Worm (Caenorhabditis elegans) whole organism, L4 larva: Measurements from ENCODE around the gene zig-2.
"Not testable (repeated sequence)": the region's sequence is repeated elsewhere in the genome, so short reads cannot be mapped to it uniquely, and the experiment has no call there.

Experiments
- D1046.2 ChIP-seq: fragments of 200-800 bp; sonication (Bioruptor generic); IDR thresholded peaks from 2 replicates; pipeline ENCODE4 v1.3.6; 2022; ENCODE audit warnings: missing genetic modification characterization, missing compliant biosample characterization
- F26F4.8 ChIP-seq: fragments of 200-800 bp; sonication (Bioruptor generic); conservative IDR thresholded peaks from 2 replicates; pipeline ENCODE4 v1.3.6; 2022; ENCODE audit warnings: missing genetic modification characterization, missing compliant biosample characterization
- T20F7.1 ChIP-seq: fragments of 200-800 bp; sonication (Bioruptor generic); optimal IDR thresholded peaks from 2 replicates; lab custom pipeline; 2018; ENCODE audit warnings: mild to moderate bottlenecking, missing genetic modification characterization, missing compliant biosample characterization
- Y105C5A.15 ChIP-seq: fragments of 200-800 bp; sonication (Bioruptor generic); IDR thresholded peaks from 2 replicates; pipeline ENCODE4 v1.3.6; 2022; ENCODE audit warnings: missing genetic modification characterization, missing compliant biosample characterization
- Y5F2A.4 ChIP-seq: fragments of 200-800 bp; sonication (Bioruptor generic); optimal IDR thresholded peaks from 2 replicates; lab custom pipeline; 2018; ENCODE audit warnings: mild to moderate bottlenecking, missing genetic modification characterization, missing compliant biosample characterization
- Y75B8A.6 ChIP-seq: fragments of 200-800 bp; sonication (Bioruptor generic); IDR thresholded peaks from 2 replicates; pipeline ENCODE4 v1.3.6; 2022; ENCODE audit warnings: missing genetic modification reagents, missing genetic modification characterization, missing compliant biosample characterization
- ZK337.2 ChIP-seq: fragments of 200-800 bp; sonication (Bioruptor generic); IDR thresholded peaks from 2 replicates; pipeline ENCODE4 v1.3.6; 2022; ENCODE audit warnings: missing genetic modification reagents, missing genetic modification characterization, missing compliant biosample characterization
- aly-2 ChIP-seq: sonication (generic microtip); optimal IDR thresholded peaks from 2 replicates; lab custom pipeline; 2018; ENCODE audit warnings: missing biosample characterization, missing genetic modification characterization
- arid-1 ChIP-seq: fragments of 200-800 bp; sonication (Bioruptor generic); conservative IDR thresholded peaks from 2 replicates; pipeline ENCODE4 v1.3.6; 2022; ENCODE audit warnings: missing genetic modification reagents, missing genetic modification characterization, missing compliant biosample characterization
- attf-4 ChIP-seq: sonication (generic microtip); optimal IDR thresholded peaks from 3 replicates; lab custom pipeline; 2017; ENCODE audit warnings: missing biosample characterization, missing genetic modification characterization
- ceh-32 ChIP-seq: sonication (generic microtip); optimal IDR thresholded peaks from 2 replicates; lab custom pipeline; 2016; ENCODE audit warnings: mild to moderate bottlenecking, missing genetic modification characterization, missing compliant biosample characterization; ENCODE audit not compliant: poor library complexity
- ceh-44 ChIP-seq: fragments of 200-800 bp; sonication (Bioruptor generic); IDR thresholded peaks from 2 replicates; pipeline ENCODE4 v1.3.6; 2022; ENCODE audit warnings: missing genetic modification reagents, missing genetic modification characterization, missing compliant biosample characterization
- ceh-62 ChIP-seq: sonication (generic microtip); optimal IDR thresholded peaks from 2 replicates; lab custom pipeline; 2017; ENCODE audit warnings: missing biosample characterization, missing genetic modification characterization
- daf-19 ChIP-seq: fragments of 200-800 bp; sonication (Bioruptor generic); conservative IDR thresholded peaks from 2 replicates; pipeline ENCODE4 v1.3.6; 2022; ENCODE audit warnings: missing genetic modification characterization, missing compliant biosample characterization
- dmd-8 ChIP-seq: fragments of 200-800 bp; sonication (Bioruptor generic); IDR thresholded peaks from 2 replicates; pipeline ENCODE4 v1.3.6; 2022; ENCODE audit warnings: missing genetic modification characterization, missing compliant biosample characterization
- dmd-9 ChIP-seq: fragments of 200-800 bp; sonication (Bioruptor generic); IDR thresholded peaks from 2 replicates; pipeline ENCODE4 v1.3.6; 2022; ENCODE audit warnings: missing genetic modification reagents, missing genetic modification characterization, missing compliant biosample characterization
- fos-1 ChIP-seq: fragments of 150-350 bp; optimal IDR thresholded peaks from 2 replicates; lab custom pipeline; 2014; ENCODE audit warnings: missing biosample characterization, missing genetic modification characterization
- jun-1 ChIP-seq: fragments of 150-350 bp; optimal IDR thresholded peaks from 2 replicates; lab custom pipeline; 2014; ENCODE audit warnings: missing biosample characterization, missing genetic modification reagents, missing genetic modification characterization
- lin-15B ChIP-seq: fragments of 150-350 bp; sonication (generic microtip); optimal IDR thresholded peaks from 3 replicates; lab custom pipeline; 2014; ENCODE audit warnings: missing biosample characterization, missing genetic modification characterization
- lin-38 ChIP-seq: fragments of 200-800 bp; sonication (Bioruptor generic); IDR thresholded peaks from 2 replicates; pipeline ENCODE4 v1.3.6; 2022; ENCODE audit warnings: missing genetic modification reagents, missing genetic modification characterization, missing compliant biosample characterization
- lir-3 ChIP-seq: sonication (generic microtip); optimal IDR thresholded peaks from 2 replicates; lab custom pipeline; 2016; ENCODE audit warnings: mild to moderate bottlenecking, missing genetic modification characterization, missing compliant biosample characterization
- madf-9 ChIP-seq: fragments of 200-800 bp; sonication (Bioruptor generic); conservative IDR thresholded peaks from 2 replicates; pipeline ENCODE4 v1.3.6; 2022; ENCODE audit warnings: missing genetic modification reagents, missing genetic modification characterization, missing compliant biosample characterization
- mxl-2 ChIP-seq: fragments of 200-800 bp; sonication (Bioruptor generic); conservative IDR thresholded peaks from 2 replicates; pipeline ENCODE4 v1.3.6; 2022; ENCODE audit warnings: missing genetic modification reagents, missing genetic modification characterization, missing compliant biosample characterization
- mxl-3 ChIP-seq: fragments of 200-800 bp; sonication (Bioruptor generic); optimal IDR thresholded peaks from 2 replicates; lab custom pipeline; 2018; ENCODE audit warnings: mild to moderate bottlenecking, missing genetic modification characterization, missing compliant biosample characterization
- nhr-10 ChIP-seq: fragments of 150-350 bp; optimal IDR thresholded peaks from 2 replicates; lab custom pipeline; 2014; ENCODE audit warnings: missing biosample characterization, missing genetic modification characterization
- nhr-28 ChIP-seq: fragments of 150-350 bp; optimal IDR thresholded peaks from 2 replicates; lab custom pipeline; 2014; ENCODE audit warnings: missing biosample characterization, missing genetic modification characterization
- pha-4 ChIP-seq, 2 experiments: fragments of 150-350 bp in 1 of 2; fragments of 200-800 bp in 1 of 2; sonication (Bioruptor generic) in 1 of 2; IDR thresholded peaks in 1 of 2; optimal IDR thresholded peaks in 1 of 2; 2 replicates each; pipeline versions ENCODE4 v1.3.6 to Lab custom; 2014 to 2022; ENCODE audit warnings: missing genetic modification characterization in 2 of 2, missing genetic modification reagents in 2 of 2, missing biosample characterization in 1 of 2, missing compliant biosample characterization in 1 of 2
- pqm-1 ChIP-seq: sonication (generic microtip); optimal IDR thresholded peaks from 2 replicates; lab custom pipeline; 2017; ENCODE audit warnings: missing biosample characterization, missing genetic modification characterization
- saeg-2 ChIP-seq: fragments of 200-800 bp; sonication (Bioruptor generic); IDR thresholded peaks from 2 replicates; pipeline ENCODE4 v1.3.6; 2022; ENCODE audit warnings: missing genetic modification reagents, missing genetic modification characterization, missing compliant biosample characterization
- skn-1 ChIP-seq: fragments of 150-350 bp; optimal IDR thresholded peaks from 2 replicates; lab custom pipeline; 2014; ENCODE audit warnings: missing biosample characterization, missing genetic modification characterization
- snpc-1.2 ChIP-seq: fragments of 200-800 bp; sonication (Bioruptor generic); IDR thresholded peaks from 2 replicates; pipeline ENCODE4 v1.3.6; 2022; ENCODE audit warnings: missing genetic modification reagents, missing genetic modification characterization, missing compliant biosample characterization
- tag-97 ChIP-seq: fragments of 200-800 bp; sonication (Bioruptor generic); IDR thresholded peaks from 2 replicates; pipeline ENCODE4 v1.3.6; 2022; ENCODE audit warnings: missing genetic modification characterization, missing compliant biosample characterization
- tra-1 ChIP-seq: fragments of 200-800 bp; sonication (Bioruptor generic); IDR thresholded peaks from 2 replicates; pipeline ENCODE4 v1.3.6; 2022; ENCODE audit warnings: missing genetic modification reagents, missing genetic modification characterization, missing compliant biosample characterization
- unc-62 ChIP-seq, 3 experiments: fragments of 150-350 bp in 1 of 3; sonication (generic microtip); optimal IDR thresholded peaks in 2 of 3; peaks in 1 of 3; 1 replicate in 1 of 3; 2 replicates in 2 of 3; lab custom pipeline; 2014 to 2017; ENCODE audit warnings: missing biosample characterization in 3 of 3, missing genetic modification characterization in 3 of 3, missing genetic modification reagents in 3 of 3, missing genotype in 1 of 3
- zip-2 ChIP-seq: fragments of 150-350 bp; optimal IDR thresholded peaks from 2 replicates; lab custom pipeline; 2014; ENCODE audit warnings: missing biosample characterization, missing genetic modification characterization

zig-2 gene

ce11 chrX:12314395-12314794 is 26.8 kb downstream of the zig-2 start:
- TF ChIP-seq fos-1 (tag; lab: Kevin White, UChicago) (no peak), snpc-1.2 (GFP tag; lab: Robert Waterston, UW) (no peak), jun-1 (tag; lab: Kevin White, UChicago) (no peak), Y105C5A.15 (GFP tag; lab: Robert Waterston, UW) (no peak), unc-62 (GFP tag; optimal IDR thresholded peaks at IDR 0.05 in 1 of 2; lab: Kevin White, UChicago) (peak in 1 of 2 experiments; percentile 79), unc-62 (tag; optimal IDR thresholded peaks at IDR 0.05; lab: Kevin White, UChicago) (no peak), tra-1 (peak; percentile 81; the same call in 1 of the 2 replicates), zip-2 (tag; lab: Kevin White, UChicago) (no peak), lir-3 (tag; lab: Kevin White, UChicago) (no peak), T20F7.1 (GFP tag; lab: Kevin White, UChicago) (no peak)
- TF ChIP-seq, all 104 proteins: peak for 2

DNA sequence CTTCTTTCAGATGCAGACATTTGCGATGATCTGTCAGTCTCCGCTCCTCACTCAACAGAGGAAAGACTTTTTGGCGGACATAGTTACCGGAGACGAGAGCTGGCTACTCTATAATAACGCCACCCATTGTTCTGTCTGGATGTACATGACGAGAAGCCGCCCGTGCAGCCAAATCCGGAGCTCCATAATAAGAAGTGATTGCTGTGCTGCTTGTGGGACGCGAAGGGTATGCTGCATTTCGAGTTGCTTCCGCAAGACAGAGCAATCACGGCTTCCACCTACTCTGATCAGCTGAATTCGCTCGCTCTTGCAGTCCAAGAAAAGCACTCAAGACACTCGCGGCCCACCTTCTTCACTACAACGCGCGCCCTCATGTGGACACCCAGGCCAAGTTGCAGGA is 27.5 kb downstream of the zig-2 start:
- 0 out of 2 replicates have a peak, but pooled peaks have one; percentile 5 for TF ChIP-seq madf-9
- no peak for TF ChIP-seq mxl-3 (GFP tag; lab: Kevin White, UChicago)
- TF ChIP-seq mxl-2: peak; percentile 59; the same call in 1 of the 2 replicates

DNA sequence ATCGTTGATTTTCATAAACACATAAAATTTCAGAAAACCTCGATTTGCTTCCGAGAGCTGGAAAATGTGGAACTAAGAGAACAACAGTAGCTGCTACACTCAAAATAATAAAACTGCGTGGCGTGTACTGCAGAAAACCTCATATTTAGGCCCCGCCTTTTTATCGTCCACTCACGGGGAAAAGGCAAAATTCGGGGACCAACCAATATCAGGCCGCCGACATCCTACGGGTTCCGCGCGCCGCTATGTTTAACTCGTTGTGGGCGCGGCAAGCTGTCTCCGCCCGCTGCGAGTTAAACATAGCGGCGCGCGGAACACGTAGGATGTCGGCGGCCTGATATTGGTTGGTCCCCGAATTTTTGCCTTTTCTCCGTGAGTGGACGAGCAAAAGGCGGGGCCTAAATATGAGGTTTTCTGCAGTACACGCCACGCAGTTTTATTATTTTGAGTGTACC is 33.2 kb downstream of the zig-2 start, which contains the start of gene F17A2.16:
Gene F17A2.16, plus strand, starts transcription at position 405 of the 455 bp plus-strand sequence.
- TF ChIP-seq snpc-1.2 (GFP tag; lab: Robert Waterston, UW) (peak; percentile 82), unc-62 (GFP tag; optimal IDR thresholded peaks at IDR 0.05 in 1 of 2; lab: Kevin White, UChicago) (peak in 1 of 2 experiments; percentile 54)
- TF ChIP-seq unc-62 (tag; optimal IDR thresholded peaks at IDR 0.05; lab: Kevin White, UChicago): not testable (repeated sequence)

ce11 chrX:12306565-12306964 is 34.7 kb downstream of the zig-2 start, which contains the start of gene phf-32:
Gene phf-32, plus strand, starts transcription at chrX:12306865.
- TF ChIP-seq Y5F2A.4 (GFP tag; lab: Kevin White, UChicago) (no peak), F26F4.8 (GFP tag; lab: Robert Waterston, UW) (no peak), nhr-28 (tag; lab: Kevin White, UChicago) (no peak), Y75B8A.6 (GFP tag; lab: Robert Waterston, UW) (no peak), ceh-32 (tag; lab: Kevin White, UChicago) (no peak), nhr-10 (tag; lab: Kevin White, UChicago) (no peak), Y105C5A.15 (GFP tag; lab: Robert Waterston, UW) (no peak), pqm-1 (tag; lab: Kevin White, UChicago) (no peak)

ce11 chrX:12304231-12304630 is 37.0 kb downstream of the zig-2 start:
- TF ChIP-seq arid-1 (GFP tag; lab: Robert Waterston, UW) (0 out of 2 replicates have a peak, but pooled peaks have one; percentile 13), ceh-44 (GFP tag; lab: Robert Waterston, UW) (peak; percentile 47; the same call in 1 of the 2 replicates), skn-1 (tag; lab: Kevin White, UChicago) (no peak), D1046.2 (GFP tag; lab: Robert Waterston, UW) (0 out of 2 replicates have a peak, but pooled peaks have one; percentile 31)

ce11 chrX:12302755-12303154 is 38.5 kb downstream of the zig-2 start, which contains the start of gene dot-1.3:
Gene dot-1.3, minus strand, starts transcription at chrX:12302855.
- TF ChIP-seq tag-97 (GFP tag; lab: Robert Waterston, UW); dmd-9 (GFP tag; lab: Robert Waterston, UW); ZK337.2: not testable (repeated sequence)
- TF ChIP-seq, all 104 proteins: peak for 0; not testable (repeated sequence) for 104

- TF ChIP-seq attf-4 (no peak), jun-1 (tag; lab: Kevin White, UChicago) (no peak), saeg-2 (GFP tag; lab: Robert Waterston, UW) (no peak), fos-1 (tag; lab: Kevin White, UChicago) (no peak), arid-1 (GFP tag; lab: Robert Waterston, UW) (no peak), lin-15B (no peak), ZK337.2 (no peak), lin-38 (GFP tag; lab: Robert Waterston, UW) (no peak), pha-4 (GFP tag; IDR thresholded peaks at IDR 0.05; lab: Robert Waterston, UW) (no peak), pha-4 (tag; optimal IDR thresholded peaks at IDR 0.05; lab: Kevin White, UChicago) (no peak), daf-19 (GFP tag; lab: Robert Waterston, UW) (no peak), aly-2 (tag; lab: Kevin White, UChicago) (no peak), dmd-8 (GFP tag; lab: Robert Waterston, UW) (no peak), madf-9 (no peak), ceh-62 (tag; lab: Kevin White, UChicago) (no peak)
- TF ChIP-seq, all 104 proteins: peak for 0
Observed at ce11 chrX:12299834-12300233, 41.4 kb downstream of the zig-2 start, which contains the start of gene W06D11.5. Gene W06D11.5, plus strand, starts transcription at chrX:12300134.
